Fruit fly (Drosophila melanogaster) whole organism, embryonic: ENCODE results near the gene defl.

Source experiments
- CG10431 ChIP-seq: fragments of 200-800 bp; sonication (Bioruptor generic); optimal IDR thresholded peaks from 3 replicates; lab custom pipeline; 2018; ENCODE audit warnings: missing biosample characterization, mild to moderate bottlenecking, missing genetic modification characterization
- CG11504 ChIP-seq: fragments of 200-800 bp; sonication (Bioruptor generic); optimal IDR thresholded peaks from 3 replicates; lab custom pipeline; 2019; ENCODE audit warnings: missing biosample characterization, mild to moderate bottlenecking, missing genetic modification characterization, moderate library complexity
- CG12236 ChIP-seq: fragments of 200-800 bp; sonication (Bioruptor generic); optimal IDR thresholded peaks from 2 replicates; lab custom pipeline; 2016; ENCODE audit warnings: missing biosample characterization, missing genetic modification characterization
- CG13296 ChIP-seq: fragments of 200-800 bp; sonication (Bioruptor generic); optimal IDR thresholded peaks from 3 replicates; lab custom pipeline; 2018; ENCODE audit warnings: missing biosample characterization, mild to moderate bottlenecking, missing genetic modification characterization
- CG14014 ChIP-seq: fragments of 200-800 bp; sonication (Bioruptor generic); IDR thresholded peaks from 2 replicates; pipeline ENCODE4 v1.3.6; 2022; ENCODE audit warnings: missing biosample characterization, missing genetic modification characterization
- CG14050 ChIP-seq: fragments of 200-800 bp; sonication (Bioruptor generic); IDR thresholded peaks from 3 replicates; pipeline ENCODE4 v1.3.6; 2022; ENCODE audit warnings: missing biosample characterization, missing genetic modification characterization
- CG1647 ChIP-seq: fragments of 200-800 bp; sonication (Bioruptor generic); optimal IDR thresholded peaks from 3 replicates; lab custom pipeline; 2016; ENCODE audit warnings: missing biosample characterization, missing genetic modification characterization
- CG17361 ChIP-seq: fragments of 200-800 bp; sonication (Bioruptor generic); IDR thresholded peaks from 3 replicates; pipeline ENCODE4 v1.3.6; 2022; ENCODE audit warnings: missing biosample characterization, missing genetic modification characterization
- CG17612 ChIP-seq: fragments of 200-800 bp; sonication (Bioruptor generic); IDR thresholded peaks from 2 replicates; pipeline ENCODE4 v1.3.6; 2022; ENCODE audit warnings: missing biosample characterization, missing genetic modification characterization
- CG43689 ChIP-seq: fragments of 200-800 bp; sonication (Bioruptor generic); IDR thresholded peaks from 2 replicates; pipeline ENCODE4 v1.3.6; 2022; ENCODE audit warnings: missing biosample characterization, missing genetic modification characterization
- CG7357 ChIP-seq: fragments of 200-800 bp; sonication (Bioruptor generic); IDR thresholded peaks from 3 replicates; pipeline ENCODE4 v1.3.6; 2022; ENCODE audit warnings: missing biosample characterization, missing genetic modification characterization
- CG7786 ChIP-seq: fragments of 200-800 bp; sonication (Bioruptor generic); optimal IDR thresholded peaks from 2 replicates; lab custom pipeline; 2016; ENCODE audit warnings: missing biosample characterization, missing genetic modification characterization
- CG7987 ChIP-seq: fragments of 200-800 bp; sonication (Bioruptor generic); optimal IDR thresholded peaks from 2 replicates; lab custom pipeline; 2018; ENCODE audit warnings: missing biosample characterization, mild to moderate bottlenecking, missing genetic modification characterization, moderate library complexity
- CG8765 ChIP-seq: fragments of 200-800 bp; sonication (Bioruptor generic); IDR thresholded peaks from 2 replicates; pipeline ENCODE4 v1.3.6; 2022; ENCODE audit warnings: missing biosample characterization, missing genetic modification characterization
- CG9437 ChIP-seq: fragments of 200-800 bp; sonication (Bioruptor generic); optimal IDR thresholded peaks from 2 replicates; lab custom pipeline; 2018; ENCODE audit warnings: missing biosample characterization, mild to moderate bottlenecking, missing genetic modification characterization
- D19B ChIP-seq: fragments of 200-800 bp; sonication (Bioruptor generic); optimal IDR thresholded peaks from 2 replicates; lab custom pipeline; 2017; ENCODE audit warnings: missing biosample characterization, mild to moderate bottlenecking, missing genetic modification characterization
- Dp ChIP-seq: fragments of 200-800 bp; sonication (Bioruptor generic); optimal IDR thresholded peaks from 2 replicates; lab custom pipeline; 2018; ENCODE audit warnings: missing biosample characterization, mild to moderate bottlenecking, missing genetic modification characterization, moderate library complexity
- E2f1 ChIP-seq: fragments of 200-800 bp; sonication (Bioruptor generic); IDR thresholded peaks from 2 replicates; pipeline ENCODE4 v1.3.6; 2022; ENCODE audit warnings: missing biosample characterization, missing genetic modification characterization
- Fer1 ChIP-seq: fragments of 200-800 bp; sonication (Bioruptor generic); optimal IDR thresholded peaks from 2 replicates; lab custom pipeline; 2017; ENCODE audit warnings: missing biosample characterization, mild to moderate bottlenecking, missing genetic modification characterization
- Gsc ChIP-seq: fragments of 200-800 bp; sonication (Bioruptor generic); IDR thresholded peaks from 2 replicates; pipeline ENCODE4 v1.3.6; 2022; ENCODE audit warnings: missing biosample characterization, missing genetic modification characterization
- HLH3B ChIP-seq: fragments of 200-800 bp; sonication (Bioruptor generic); IDR thresholded peaks from 2 replicates; pipeline ENCODE4 v1.3.6; 2022; ENCODE audit warnings: missing biosample characterization, missing genetic modification characterization
- Mes4 ChIP-seq: fragments of 200-800 bp; sonication (Bioruptor generic); optimal IDR thresholded peaks from 2 replicates; lab custom pipeline; 2016; ENCODE audit warnings: missing biosample characterization, missing genetic modification characterization
- NK7.1 ChIP-seq: fragments of 200-800 bp; sonication (Bioruptor generic); optimal IDR thresholded peaks from 3 replicates; lab custom pipeline; 2016; ENCODE audit warnings: missing biosample characterization, missing genetic modification characterization
- Neu2 ChIP-seq: fragments of 200-800 bp; sonication (Bioruptor generic); optimal IDR thresholded peaks from 3 replicates; lab custom pipeline; 2016; ENCODE audit warnings: missing biosample characterization, missing genetic modification characterization, borderline replicate concordance
- Poxn ChIP-seq: fragments of 200-800 bp; sonication (Bioruptor generic); IDR thresholded peaks from 2 replicates; pipeline ENCODE4 v1.3.6; 2022; ENCODE audit warnings: missing biosample characterization, missing genetic modification characterization
- Sin3A ChIP-seq: fragments of >200 bp; optimal IDR thresholded peaks from 2 replicates; lab custom pipeline; 2018
- abd-A ChIP-seq: fragments of 200-800 bp; sonication (Bioruptor generic); optimal IDR thresholded peaks from 3 replicates; lab custom pipeline; 2019; ENCODE audit warnings: missing biosample characterization, mild to moderate bottlenecking, missing genetic modification characterization, moderate library complexity
- ap ChIP-seq: fragments of 200-800 bp; sonication (Bioruptor generic); IDR thresholded peaks from 2 replicates; pipeline ENCODE4 v1.3.6; 2022; ENCODE audit warnings: missing biosample characterization, missing genetic modification characterization
- bowl ChIP-seq: fragments of 200-800 bp; sonication (Bioruptor generic); IDR thresholded peaks from 2 replicates; pipeline ENCODE4 v1.3.6; 2022; ENCODE audit warnings: missing biosample characterization, missing genetic modification characterization
- chinmo ChIP-seq: fragments of 200-800 bp; sonication (Bioruptor generic); IDR thresholded peaks from 4 replicates; pipeline ENCODE4 v1.3.6; 2022; ENCODE audit warnings: missing biosample characterization, missing genetic modification characterization; ENCODE audit not compliant: partially characterized antibody
- croc ChIP-seq: fragments of 200-800 bp; sonication (Bioruptor generic); conservative IDR thresholded peaks from 3 replicates; pipeline ENCODE4 v1.3.6; 2022; ENCODE audit warnings: missing biosample characterization, missing genetic modification characterization
- exex ChIP-seq: fragments of 200-800 bp; sonication (Bioruptor generic); optimal IDR thresholded peaks from 4 replicates; lab custom pipeline; 2018; ENCODE audit warnings: missing biosample characterization, mild to moderate bottlenecking, missing genetic modification characterization, moderate library complexity
- eyg ChIP-seq: fragments of 200-800 bp; sonication (Bioruptor generic); optimal IDR thresholded peaks from 3 replicates; lab custom pipeline; 2016; ENCODE audit warnings: missing biosample characterization, missing genetic modification characterization
- ftz-f1 ChIP-seq: fragments of 200-800 bp; sonication (Bioruptor generic); optimal IDR thresholded peaks from 2 replicates; lab custom pipeline; 2016; ENCODE audit warnings: missing biosample characterization, missing genetic modification characterization
- gem ChIP-seq: fragments of 200-800 bp; sonication (Bioruptor generic); optimal IDR thresholded peaks from 2 replicates; lab custom pipeline; 2019; ENCODE audit warnings: missing biosample characterization, mild to moderate bottlenecking, missing genetic modification characterization, moderate library complexity
- gsb-n ChIP-seq: fragments of 200-800 bp; sonication (Bioruptor generic); optimal IDR thresholded peaks from 3 replicates; lab custom pipeline; 2018; ENCODE audit warnings: missing biosample characterization, mild to moderate bottlenecking, missing genetic modification characterization
- ken ChIP-seq: fragments of 200-800 bp; sonication (Bioruptor generic); IDR thresholded peaks from 3 replicates; pipeline ENCODE4 v1.3.6; 2022; ENCODE audit warnings: missing biosample characterization, missing genetic modification characterization
- knrl ChIP-seq: fragments of 200-800 bp; sonication (Bioruptor generic); IDR thresholded peaks from 3 replicates; pipeline ENCODE4 v1.3.6; 2022; ENCODE audit warnings: missing biosample characterization, missing genetic modification characterization; ENCODE audit not compliant: partially characterized antibody
- mld ChIP-seq: fragments of 200-800 bp; sonication (Bioruptor generic); IDR thresholded peaks from 3 replicates; pipeline ENCODE4 v1.3.6; 2022; ENCODE audit warnings: missing biosample characterization, missing genetic modification characterization; ENCODE audit not compliant: partially characterized antibody
- nerfin-1 ChIP-seq: fragments of 200-800 bp; sonication (Bioruptor generic); optimal IDR thresholded peaks from 3 replicates; lab custom pipeline; 2019; ENCODE audit warnings: missing biosample characterization, mild to moderate bottlenecking, missing genetic modification characterization, moderate library complexity
- nom ChIP-seq: fragments of 200-800 bp; sonication (Bioruptor generic); optimal IDR thresholded peaks from 2 replicates; lab custom pipeline; 2017; ENCODE audit warnings: missing biosample characterization, missing genetic modification characterization, mild to moderate bottlenecking, moderate library complexity, missing genetic modification reagents
- pb ChIP-seq: fragments of 200-800 bp; sonication (Bioruptor generic); optimal IDR thresholded peaks from 3 replicates; lab custom pipeline; 2016; ENCODE audit warnings: missing biosample characterization, missing genetic modification characterization
- pfk ChIP-seq: fragments of 200-800 bp; sonication (Bioruptor generic); optimal IDR thresholded peaks from 2 replicates; lab custom pipeline; 2018; ENCODE audit warnings: missing biosample characterization, mild to moderate bottlenecking, missing genetic modification characterization, moderate library complexity
- schlank ChIP-seq: fragments of 200-800 bp; sonication (Bioruptor generic); optimal IDR thresholded peaks from 2 replicates; lab custom pipeline; 2018; ENCODE audit warnings: missing biosample characterization, mild to moderate bottlenecking, missing genetic modification characterization
- scrt ChIP-seq: fragments of 200-800 bp; sonication (Bioruptor generic); optimal IDR thresholded peaks from 2 replicates; lab custom pipeline; 2018; ENCODE audit warnings: missing biosample characterization, mild to moderate bottlenecking, missing genetic modification characterization, moderate library complexity
- slbo ChIP-seq: fragments of 200-800 bp; sonication (Bioruptor generic); IDR thresholded peaks from 2 replicates; pipeline ENCODE4 v1.3.6; 2022; ENCODE audit warnings: missing biosample characterization, missing genetic modification characterization
- stwl ChIP-seq: fragments of 200-800 bp; sonication (Bioruptor generic); optimal IDR thresholded peaks from 3 replicates; lab custom pipeline; 2018; ENCODE audit warnings: missing biosample characterization, mild to moderate bottlenecking, missing genetic modification characterization, moderate library complexity
- wdn ChIP-seq: fragments of 200-800 bp; sonication (Bioruptor generic); IDR thresholded peaks from 2 replicates; pipeline ENCODE4 v1.3.6; 2022; ENCODE audit warnings: missing biosample characterization, missing genetic modification characterization

defl gene

dm6 chr3L:9692234-9692891 is 30.9 kb upstream of the defl start (continued):
- peak; percentile 0 for TF ChIP-seq CG7987 (GFP tag; lab: Kevin White, UChicago)
- TF ChIP-seq scrt (GFP tag; lab: Kevin White, UChicago): no peak
- TF ChIP-seq HLH3B (GFP tag; lab: Robert Waterston, UW): no peak
- no peak for TF ChIP-seq CG8765
- TF ChIP-seq exex (tag; lab: Kevin White, UChicago): peak; percentile 58
- no peak for TF ChIP-seq CG17612 (GFP tag; lab: Robert Waterston, UW)
- TF ChIP-seq eyg: no peak
- no peak for TF ChIP-seq ap (GFP tag; lab: Robert Waterston, UW)
- peak; percentile 20 for TF ChIP-seq nom (GFP tag; lab: Kevin White, UChicago)
- TF ChIP-seq chinmo (GFP tag; lab: Robert Waterston, UW): peak; percentile 99; the same call in 3 of the 4 replicates
- no peak for TF ChIP-seq bowl (GFP tag; lab: Robert Waterston, UW)

dm6 chr3L:9692892-9693551 is 30.2 kb upstream of the defl start:
- TF ChIP-seq CG14014 (peak; percentile 86), stwl (tag; lab: Kevin White, UChicago) (no peak), Neu2 (GFP tag; lab: Kevin White, UChicago) (peak; percentile 68), schlank (tag; lab: Kevin White, UChicago) (peak; percentile 85), CG17361 (peak; percentile 98), wdn (GFP tag; lab: Robert Waterston, UW) (peak; percentile 87), Mes4 (GFP tag; lab: Kevin White, UChicago) (peak; percentile 95), CG14050 (GFP tag; lab: Robert Waterston, UW) (peak; percentile 72), CG10431 (GFP tag; lab: Kevin White, UChicago) (peak; percentile 84), Gsc (GFP tag; lab: Robert Waterston, UW) (peak; percentile 81), pb (GFP tag; lab: Kevin White, UChicago) (peak; percentile 96), Dp (no peak), ken (GFP tag; lab: Robert Waterston, UW) (peak; percentile 77), croc (GFP tag; lab: Robert Waterston, UW) (peak; percentile 86), CG12236 (peak; percentile 94), pfk (GFP tag; lab: Kevin White, UChicago) (no peak), NK7.1 (GFP tag; lab: Kevin White, UChicago) (peak; percentile 94), gsb-n (peak; percentile 90), CG7786 (GFP tag; lab: Kevin White, UChicago) (peak; percentile 97), nerfin-1 (peak; percentile 91), E2f1 (GFP tag; lab: Robert Waterston, UW) (peak; percentile 82), D19B (GFP tag; lab: Kevin White, UChicago) (peak; percentile 99), CG11504 (peak; percentile 96), ftz-f1 (peak; percentile 24), mld (GFP tag; lab: Robert Waterston, UW) (no peak), Fer1 (GFP tag; lab: Kevin White, UChicago) (peak; percentile 95), ap (GFP tag; lab: Robert Waterston, UW) (peak; percentile 75; the same call in 1 of the 2 replicates), CG7357 (GFP tag; lab: Robert Waterston, UW) (peak; percentile 84; the same call in 2 of the 3 replicates), gem (tag; lab: Kevin White, UChicago) (peak; percentile 98), Sin3A (lab: Kevin White, UChicago) (no peak), CG1647 (GFP tag; lab: Kevin White, UChicago) (peak; percentile 95), Poxn (GFP tag; lab: Robert Waterston, UW) (peak; percentile 75), CG13296 (GFP tag; lab: Kevin White, UChicago) (peak; percentile 95), slbo (peak; percentile 89), knrl (GFP tag; lab: Robert Waterston, UW) (no peak), CG43689 (GFP tag; lab: Robert Waterston, UW) (peak; percentile 75), abd-A (tag; lab: Kevin White, UChicago) (peak; percentile 59), CG9437 (GFP tag; lab: Kevin White, UChicago) (peak; percentile 95)
